Fruit fly (Drosophila melanogaster) whole organism, embryonic: Measurements from ENCODE around the gene Cyp4d14.

Source experiments
- CG10543 ChIP-seq: fragments of 200-800 bp; sonication (Bioruptor generic); optimal IDR thresholded peaks from 3 replicates; lab custom pipeline; 2017; ENCODE audit warnings: missing biosample characterization, mild to moderate bottlenecking, missing genetic modification characterization, moderate library complexity
- CG11085 ChIP-seq: fragments of 200-800 bp; sonication (Bioruptor generic); IDR thresholded peaks from 2 replicates; pipeline ENCODE4 v1.3.6; 2022; ENCODE audit warnings: missing biosample characterization, missing genetic modification characterization
- CG11093 ChIP-seq: fragments of 200-800 bp; sonication (Bioruptor generic); IDR thresholded peaks from 3 replicates; pipeline ENCODE4 v1.3.6; 2022; ENCODE audit warnings: missing biosample characterization, missing genetic modification characterization
- CG11723 ChIP-seq: fragments of 200-800 bp; sonication (Bioruptor generic); optimal IDR thresholded peaks from 2 replicates; lab custom pipeline; 2017; ENCODE audit warnings: missing biosample characterization, mild to moderate bottlenecking, missing genetic modification characterization
- CG12391 ChIP-seq: fragments of 200-800 bp; sonication (Bioruptor generic); optimal IDR thresholded peaks from 3 replicates; lab custom pipeline; 2018; ENCODE audit warnings: missing biosample characterization, mild to moderate bottlenecking, missing genetic modification characterization, moderate library complexity
- CG12744 ChIP-seq: fragments of 200-800 bp; sonication (Bioruptor generic); optimal IDR thresholded peaks from 2 replicates; lab custom pipeline; 2016; ENCODE audit warnings: missing biosample characterization, missing genetic modification characterization
- CG13296 ChIP-seq: fragments of 200-800 bp; sonication (Bioruptor generic); optimal IDR thresholded peaks from 3 replicates; lab custom pipeline; 2018; ENCODE audit warnings: missing biosample characterization, mild to moderate bottlenecking, missing genetic modification characterization
- CG13424 ChIP-seq: fragments of 200-800 bp; sonication (Bioruptor generic); optimal IDR thresholded peaks from 2 replicates; lab custom pipeline; 2019; ENCODE audit warnings: missing biosample characterization, mild to moderate bottlenecking, missing genetic modification characterization, moderate library complexity
- CG14441 ChIP-seq: fragments of 200-800 bp; sonication (Bioruptor generic); IDR thresholded peaks from 2 replicates; pipeline ENCODE4 v1.3.6; 2022; ENCODE audit warnings: missing biosample characterization, missing genetic modification characterization
- CG15514 ChIP-seq: fragments of 200-800 bp; sonication (Bioruptor generic); optimal IDR thresholded peaks from 3 replicates; lab custom pipeline; 2017; ENCODE audit warnings: missing biosample characterization, missing genetic modification characterization, mild to moderate bottlenecking, moderate library complexity, missing genetic modification reagents
- CG1603 ChIP-seq: fragments of 200-800 bp; sonication (Bioruptor generic); optimal IDR thresholded peaks from 2 replicates; lab custom pipeline; 2019; ENCODE audit warnings: missing biosample characterization, mild to moderate bottlenecking, missing genetic modification characterization, moderate library complexity
- CG18619 ChIP-seq: fragments of 200-800 bp; sonication (Bioruptor generic); optimal IDR thresholded peaks from 3 replicates; lab custom pipeline; 2017; ENCODE audit warnings: missing biosample characterization, mild to moderate bottlenecking, missing genetic modification characterization
- CG2120 ChIP-seq: fragments of 200-800 bp; sonication (Bioruptor generic); optimal IDR thresholded peaks from 3 replicates; lab custom pipeline; 2016; ENCODE audit warnings: missing biosample characterization, missing genetic modification characterization
- CG2712 ChIP-seq: fragments of 200-800 bp; optimal IDR thresholded peaks from 3 replicates; lab custom pipeline; 2019; ENCODE audit warnings: missing biosample characterization, mild to moderate bottlenecking, missing genetic modification characterization, moderate library complexity
- CG30020 ChIP-seq: fragments of 200-800 bp; optimal IDR thresholded peaks from 2 replicates; lab custom pipeline; 2019; ENCODE audit warnings: missing biosample characterization, mild to moderate bottlenecking, missing genetic modification characterization, moderate library complexity
- CG32767 ChIP-seq: fragments of 200-800 bp; sonication (Bioruptor generic); IDR thresholded peaks from 2 replicates; pipeline ENCODE4 v1.3.6; 2022; ENCODE audit warnings: missing biosample characterization, missing genetic modification characterization
- CG3281 ChIP-seq: fragments of 200-800 bp; sonication (Bioruptor generic); optimal IDR thresholded peaks from 3 replicates; lab custom pipeline; 2017; ENCODE audit warnings: missing biosample characterization, mild to moderate bottlenecking, missing genetic modification characterization
- CG3838 ChIP-seq: fragments of 200-800 bp; sonication (Bioruptor generic); optimal IDR thresholded peaks from 3 replicates; lab custom pipeline; 2016; ENCODE audit warnings: missing biosample characterization, missing genetic modification characterization
- CG7745 ChIP-seq: fragments of 200-800 bp; sonication (Bioruptor generic); optimal IDR thresholded peaks from 2 replicates; lab custom pipeline; 2018; ENCODE audit warnings: missing biosample characterization, mild to moderate bottlenecking, missing genetic modification characterization, moderate library complexity
- CG8089 ChIP-seq: fragments of 200-800 bp; sonication (Bioruptor generic); optimal IDR thresholded peaks from 3 replicates; lab custom pipeline; 2016; ENCODE audit warnings: missing biosample characterization, missing genetic modification characterization
- Dref ChIP-seq: fragments of 200-800 bp; sonication (Bioruptor generic); IDR thresholded peaks from 2 replicates; pipeline ENCODE4 v1.3.6; 2022; ENCODE audit warnings: missing biosample characterization, missing genetic modification characterization
- E2f2 ChIP-seq: fragments of 200-800 bp; sonication (Bioruptor generic); IDR thresholded peaks from 2 replicates; pipeline ENCODE4 v1.3.6; 2022; ENCODE audit warnings: missing biosample characterization, missing genetic modification characterization
- Ets65A ChIP-seq: fragments of 200-800 bp; sonication (Bioruptor generic); peaks from one replicate; lab custom pipeline; 2016; ENCODE audit warnings: missing biosample characterization, missing genetic modification characterization
- Gsc ChIP-seq: fragments of 200-800 bp; sonication (Bioruptor generic); IDR thresholded peaks from 2 replicates; pipeline ENCODE4 v1.3.6; 2022; ENCODE audit warnings: missing biosample characterization, missing genetic modification characterization
- Gug ChIP-seq: fragments of 200-800 bp; sonication (Bioruptor generic); IDR thresholded peaks from 4 replicates; pipeline ENCODE4 v1.3.6; 2022; ENCODE audit warnings: missing biosample characterization, missing genetic modification characterization
- Hr3 ChIP-seq: fragments of 200-800 bp; sonication (Bioruptor generic); optimal IDR thresholded peaks from 3 replicates; lab custom pipeline; 2016; ENCODE audit warnings: missing biosample characterization, missing genetic modification characterization
- Kr ChIP-seq: fragments of 200-800 bp; sonication (Bioruptor generic); optimal IDR thresholded peaks from 2 replicates; lab custom pipeline; 2017; ENCODE audit warnings: missing biosample characterization, mild to moderate bottlenecking, missing genetic modification characterization
- MBD-R2 ChIP-seq: fragments of 200-800 bp; sonication (Bioruptor generic); IDR thresholded peaks from 2 replicates; pipeline ENCODE4 v1.3.6; 2022; ENCODE audit warnings: missing biosample characterization, missing genetic modification characterization
- MESR4 ChIP-seq: fragments of 200-800 bp; sonication (Bioruptor generic); optimal IDR thresholded peaks from 2 replicates; lab custom pipeline; 2018; ENCODE audit warnings: missing biosample characterization, mild to moderate bottlenecking, missing genetic modification characterization, moderate library complexity
- Mad ChIP-seq: fragments of 200-800 bp; sonication (Bioruptor generic); optimal IDR thresholded peaks from 2 replicates; lab custom pipeline; 2016; ENCODE audit warnings: missing biosample characterization, missing genetic modification characterization
- Mes4 ChIP-seq: fragments of 200-800 bp; sonication (Bioruptor generic); optimal IDR thresholded peaks from 2 replicates; lab custom pipeline; 2016; ENCODE audit warnings: missing biosample characterization, missing genetic modification characterization
- Poxn ChIP-seq: fragments of 200-800 bp; sonication (Bioruptor generic); IDR thresholded peaks from 2 replicates; pipeline ENCODE4 v1.3.6; 2022; ENCODE audit warnings: missing biosample characterization, missing genetic modification characterization
- ab ChIP-seq: fragments of 200-800 bp; sonication (Bioruptor generic); optimal IDR thresholded peaks from 2 replicates; lab custom pipeline; 2016; ENCODE audit warnings: missing biosample characterization, missing genetic modification characterization
- amos ChIP-seq: fragments of 200-800 bp; sonication (Bioruptor generic); IDR thresholded peaks from 2 replicates; pipeline ENCODE4 v1.3.6; 2022; ENCODE audit warnings: missing biosample characterization, missing genetic modification characterization; ENCODE audit not compliant: partially characterized antibody
- aop ChIP-seq: fragments of 200-800 bp; sonication (Bioruptor generic); IDR thresholded peaks from 2 replicates; pipeline ENCODE4 v1.3.6; 2022; ENCODE audit warnings: missing biosample characterization, missing genetic modification characterization
- bcd ChIP-seq: fragments of 200-800 bp; sonication (Bioruptor generic); optimal IDR thresholded peaks from 2 replicates; lab custom pipeline; 2017; ENCODE audit warnings: missing biosample characterization, mild to moderate bottlenecking, missing genetic modification characterization
- bowl ChIP-seq: fragments of 200-800 bp; sonication (Bioruptor generic); IDR thresholded peaks from 2 replicates; pipeline ENCODE4 v1.3.6; 2022; ENCODE audit warnings: missing biosample characterization, missing genetic modification characterization
- br ChIP-seq: fragments of >200 bp; optimal IDR thresholded peaks from 2 replicates; lab custom pipeline; 2017
- cas ChIP-seq: fragments of 200-800 bp; sonication (Bioruptor generic); IDR thresholded peaks from 2 replicates; pipeline ENCODE4 v1.3.6; 2022; ENCODE audit warnings: missing biosample characterization, missing genetic modification characterization
- corto ChIP-seq: fragments of 200-800 bp; sonication (Bioruptor generic); optimal IDR thresholded peaks from 2 replicates; lab custom pipeline; 2016; ENCODE audit warnings: missing biosample characterization, mild to moderate bottlenecking, missing genetic modification characterization, moderate library complexity
- crol ChIP-seq: fragments of 200-800 bp; sonication (Bioruptor generic); IDR thresholded peaks from 2 replicates; pipeline ENCODE4 v1.3.6; 2022; ENCODE audit warnings: missing biosample characterization, missing genetic modification characterization
- cwo ChIP-seq: fragments of 200-800 bp; sonication (Bioruptor generic); optimal IDR thresholded peaks from 3 replicates; lab custom pipeline; 2017; ENCODE audit warnings: missing biosample characterization, missing genetic modification characterization, mild to moderate bottlenecking, moderate library complexity, missing genetic modification reagents
- eve ChIP-seq, 2 experiments: fragments of >200 bp; optimal IDR thresholded peaks; 2 replicates each; lab custom pipeline; 2017; ENCODE audit warnings: missing biosample characterization in 2 of 2, missing genetic modification characterization in 2 of 2
- gsb ChIP-seq: fragments of 200-800 bp; sonication (Bioruptor generic); IDR thresholded peaks from 2 replicates; pipeline ENCODE4 v1.3.6; 2022; ENCODE audit warnings: missing biosample characterization, missing genetic modification characterization
- hth ChIP-seq: fragments of >200 bp; optimal IDR thresholded peaks from 2 replicates; lab custom pipeline; 2017; ENCODE audit warnings: inconsistent platforms
- jigr1 ChIP-seq: fragments of 200-800 bp; sonication (Bioruptor generic); IDR thresholded peaks from 3 replicates; pipeline ENCODE4 v1.3.6; 2022; ENCODE audit warnings: missing biosample characterization, missing genetic modification characterization
- kah ChIP-seq: fragments of 200-800 bp; sonication (Bioruptor generic); optimal IDR thresholded peaks from 2 replicates; lab custom pipeline; 2018; ENCODE audit warnings: missing biosample characterization, mild to moderate bottlenecking, missing genetic modification characterization
- ken ChIP-seq: fragments of 200-800 bp; sonication (Bioruptor generic); IDR thresholded peaks from 3 replicates; pipeline ENCODE4 v1.3.6; 2022; ENCODE audit warnings: missing biosample characterization, missing genetic modification characterization
- p53 ChIP-seq: fragments of 200-800 bp; sonication (Bioruptor generic); optimal IDR thresholded peaks from 2 replicates; lab custom pipeline; 2016; ENCODE audit warnings: missing biosample characterization, missing genetic modification characterization
- pb ChIP-seq: fragments of 200-800 bp; sonication (Bioruptor generic); optimal IDR thresholded peaks from 3 replicates; lab custom pipeline; 2016; ENCODE audit warnings: missing biosample characterization, missing genetic modification characterization
- sens ChIP-seq: fragments of 200-800 bp; sonication (Bioruptor generic); peaks from one replicate; lab custom pipeline; 2016; ENCODE audit warnings: missing biosample characterization, missing genetic modification characterization
- sens-2 ChIP-seq: fragments of 200-800 bp; sonication (Bioruptor generic); IDR thresholded peaks from 2 replicates; pipeline ENCODE4 v1.3.6; 2022; ENCODE audit warnings: missing biosample characterization, missing genetic modification characterization
- sim ChIP-seq: fragments of 200-800 bp; sonication (Bioruptor generic); IDR thresholded peaks from 2 replicates; pipeline ENCODE4 v1.3.6; 2022; ENCODE audit warnings: missing biosample characterization, missing genetic modification characterization
- vfl ChIP-seq: fragments of 200-800 bp; sonication (Bioruptor generic); optimal IDR thresholded peaks from 2 replicates; lab custom pipeline; 2016; ENCODE audit warnings: missing biosample characterization, missing genetic modification characterization

Cyp4d14 gene

DNA sequence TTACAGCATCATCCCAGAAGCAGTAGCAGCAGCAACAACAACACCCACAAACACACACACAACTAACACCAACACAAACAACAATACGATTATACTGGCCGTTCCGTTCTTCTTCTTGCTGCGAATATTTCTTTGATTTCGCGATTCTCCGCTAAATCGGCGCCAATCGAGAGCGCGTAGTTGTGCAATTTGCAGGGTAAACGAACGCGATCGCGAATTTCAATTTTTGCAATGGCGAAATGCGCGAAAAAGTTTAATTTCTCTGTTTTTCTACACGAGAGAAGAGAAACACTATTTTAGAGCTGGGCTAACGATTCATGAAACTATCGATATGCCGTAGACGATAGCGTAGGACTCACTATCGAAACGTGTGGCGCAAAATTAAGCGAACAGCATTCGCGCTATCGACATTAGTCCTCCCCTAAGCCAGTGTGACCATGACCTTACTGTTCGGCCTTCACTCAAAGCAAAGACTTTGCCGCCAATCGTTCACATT lies 16.4 kb downstream of the Cyp4d14 start, which contains the start of gene wapl (continued):
- peak; percentile 58 for TF ChIP-seq CG2120
- no peak for TF ChIP-seq CG3838
- no peak for TF ChIP-seq CG32767 (GFP tag; lab: Robert Waterston, UW)
- no peak for TF ChIP-seq aop (GFP tag; lab: Robert Waterston, UW)
- no peak for TF ChIP-seq CG13424 (tag; lab: Kevin White, UChicago)
- TF ChIP-seq CG1603 (tag; lab: Kevin White, UChicago), result peak; percentile 85
- TF ChIP-seq Gug (GFP tag; lab: Robert Waterston, UW), result peak; percentile 51; the same call in 1 of the 4 replicates
- TF ChIP-seq jigr1, result no peak
- TF ChIP-seq crol, result no peak
- TF ChIP-seq CG8089, result no peak
- no peak for TF ChIP-seq Hr3
- no peak for TF ChIP-seq pb (GFP tag; lab: Kevin White, UChicago)
- TF ChIP-seq kah (GFP tag; lab: Kevin White, UChicago), result no peak
- TF ChIP-seq Poxn (GFP tag; lab: Robert Waterston, UW), result no peak
- no peak for TF ChIP-seq bcd (GFP tag; lab: Kevin White, UChicago)
- peak; percentile 97 for TF ChIP-seq amos
- TF ChIP-seq MBD-R2 (GFP tag; lab: Robert Waterston, UW), result peak; percentile 52
- no peak for TF ChIP-seq CG13296 (GFP tag; lab: Kevin White, UChicago)
- TF ChIP-seq hth (lab: Kevin White, UChicago), result no peak
- no peak for TF ChIP-seq CG14441 (GFP tag; lab: Robert Waterston, UW)
- no peak for TF ChIP-seq sim (GFP tag; lab: Robert Waterston, UW)
- TF ChIP-seq gsb (GFP tag; lab: Robert Waterston, UW), result no peak
- no peak for TF ChIP-seq CG18619 (GFP tag; lab: Kevin White, UChicago)
- no peak for TF ChIP-seq sens-2 (GFP tag; lab: Robert Waterston, UW)
- TF ChIP-seq br (lab: Kevin White, UChicago), result no peak
- peak; percentile 75 for TF ChIP-seq Ets65A
- peak; percentile 94 for TF ChIP-seq E2f2
- no peak for TF ChIP-seq ab (GFP tag; lab: Kevin White, UChicago)
- TF ChIP-seq CG11093 (GFP tag; lab: Robert Waterston, UW), result no peak
- no peak for TF ChIP-seq eve (GFP tag; optimal IDR thresholded peaks at IDR 0.05; lab: Kevin White, UChicago)
- no peak for TF ChIP-seq CG12391
- TF ChIP-seq Kr (GFP tag; lab: Kevin White, UChicago), result no peak
- TF ChIP-seq CG10543 (GFP tag; lab: Kevin White, UChicago), result no peak
- no peak for TF ChIP-seq cas (GFP tag; lab: Robert Waterston, UW)
- TF ChIP-seq vfl (GFP tag; lab: Kevin White, UChicago), result peak; percentile 26
- peak; percentile 83 for TF ChIP-seq CG15514 (GFP tag; lab: Kevin White, UChicago)
- TF ChIP-seq Mes4 (GFP tag; lab: Kevin White, UChicago), result no peak
- TF ChIP-seq CG11085 (GFP tag; lab: Robert Waterston, UW), result 0 out of 2 replicates have a peak, but pooled peaks have one; percentile 21
- peak; percentile 16 for TF ChIP-seq Mad (GFP tag; lab: Kevin White, UChicago)
- no peak for TF ChIP-seq p53
- TF ChIP-seq Dref, result peak; percentile 96
- TF ChIP-seq CG12744 (GFP tag; lab: Kevin White, UChicago), result no peak
- TF ChIP-seq CG11723 (GFP tag; lab: Kevin White, UChicago), result no peak
- TF ChIP-seq corto (GFP tag; lab: Kevin White, UChicago), result no peak
- TF ChIP-seq sens (GFP tag; lab: Kevin White, UChicago), result peak; percentile 81
- TF ChIP-seq CG7745 (tag; lab: Kevin White, UChicago), result no peak
- TF ChIP-seq cwo (GFP tag; lab: Kevin White, UChicago), result no peak
- TF ChIP-seq Gsc, result no peak
- TF ChIP-seq MESR4 (GFP tag; lab: Kevin White, UChicago), result peak; percentile 86
- TF ChIP-seq CG3281 (GFP tag; lab: Kevin White, UChicago), result no peak
- TF ChIP-seq CG2712 (tag; lab: Kevin White, UChicago), result peak; percentile 54
- peak; percentile 23 for TF ChIP-seq CG30020 (tag; lab: Kevin White, UChicago)
- TF ChIP-seq bowl (GFP tag; lab: Robert Waterston, UW), result no peak
- TF ChIP-seq ken (GFP tag; lab: Robert Waterston, UW), result no peak
